Worm (Caenorhabditis elegans): ENCODE data around the gene idpp-15.

Gene idpp-15

DNA sequence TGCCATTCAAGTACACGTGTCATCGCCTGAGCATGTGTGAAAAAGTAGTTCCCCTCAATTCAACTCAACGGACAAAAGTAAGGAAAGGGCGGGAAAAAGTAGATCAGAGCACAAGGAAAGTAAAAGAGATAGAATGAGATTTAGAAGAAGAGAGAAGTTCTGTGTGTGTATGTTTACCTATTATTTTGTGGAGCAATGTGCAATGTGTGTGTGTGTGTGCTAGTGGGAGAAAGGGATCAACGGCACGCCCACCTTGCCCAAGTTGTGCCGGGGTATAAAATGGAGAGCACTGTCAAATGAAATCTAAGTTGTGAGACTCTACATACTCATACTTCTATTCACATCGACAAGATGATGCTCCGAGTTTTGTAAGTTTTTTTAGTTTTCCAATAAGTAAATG is at the start of gene idpp-15:
idpp-15 (plus strand) TSS at position 301 of the 400 bp plus-strand sequence.
- TF ChIP-seq alr-1 (tag; optimal IDR thresholded peaks at IDR 0.05), result no peak

DNA sequence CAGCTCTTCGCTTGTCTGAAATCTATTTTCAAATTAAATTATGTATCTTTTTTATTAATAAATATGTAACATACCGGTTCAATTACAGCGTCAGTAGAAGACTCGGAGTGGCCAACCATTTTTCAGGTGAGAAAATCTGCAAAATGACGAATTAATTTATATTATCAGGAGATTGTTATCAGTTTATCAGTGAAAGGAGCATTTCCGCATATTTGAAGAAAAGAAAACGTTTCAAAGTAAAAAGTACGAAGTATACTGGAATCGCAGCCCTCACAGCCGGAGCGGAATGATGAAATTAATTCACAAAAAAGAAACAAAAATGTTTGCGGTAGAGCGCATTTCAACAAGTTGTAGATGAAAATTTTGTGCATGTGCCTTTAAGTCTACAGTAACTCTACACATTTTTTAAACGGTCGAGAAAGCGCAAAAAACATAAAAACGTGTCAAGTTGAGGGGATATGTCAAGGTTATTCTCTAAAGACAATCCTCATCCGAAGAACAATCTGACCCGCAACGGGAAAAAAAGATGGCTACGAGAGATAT is 45.5 kb upstream of the idpp-15 start:
- no peak for TF ChIP-seq snpc-4 (tag; optimal IDR thresholded peaks at IDR 0.05)
- TF ChIP-seq fos-1 (tag; optimal IDR thresholded peaks at IDR 0.05), result peak; percentile 63
- TF ChIP-seq nhr-11 (tag; optimal IDR thresholded peaks at IDR 0.05), result no peak
- no peak for TF ChIP-seq nhr-25 (tag; optimal IDR thresholded peaks at IDR 0.05)
- peak; percentile 9 for TF ChIP-seq sma-9 (GFP tag; optimal IDR thresholded peaks at IDR 0.05)
- TF ChIP-seq sma-9 (tag; optimal IDR thresholded peaks at IDR 0.05), result no peak
- no peak for TF ChIP-seq mab-5 (tag; optimal IDR thresholded peaks at IDR 0.05)
- no peak for TF ChIP-seq lsy-2 (tag; optimal IDR thresholded peaks at IDR 0.05)
- TF ChIP-seq alr-1 (tag; optimal IDR thresholded peaks at IDR 0.05), result no peak
- no peak for TF ChIP-seq ceh-16 (tag; optimal IDR thresholded peaks at IDR 0.05)
- TF ChIP-seq lin-39 (tag; optimal IDR thresholded peaks at IDR 0.05), result no peak

DNA sequence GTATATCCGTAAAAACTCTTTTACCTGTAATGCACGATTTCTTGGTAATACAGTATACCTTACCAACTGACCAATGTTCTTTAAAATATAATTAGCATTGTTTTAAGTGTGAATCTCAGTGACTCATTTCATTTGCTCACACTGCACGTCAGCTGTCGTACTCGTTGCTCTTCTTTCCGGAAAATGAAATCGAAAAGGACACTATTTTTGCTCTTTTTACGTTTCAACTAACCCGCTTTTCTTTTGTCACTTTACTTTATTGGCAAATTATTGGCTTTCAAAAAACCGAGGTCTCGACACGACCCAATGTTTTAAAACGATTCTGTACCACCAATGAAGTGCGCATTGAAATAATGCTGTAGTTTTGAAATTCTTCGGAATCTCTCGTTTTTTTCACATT is 44.5 kb upstream of the idpp-15 start, which contains the start of gene F42H10.6:
F42H10.6 (minus strand) TSS at position 101 of the 400 bp plus-strand sequence.
- TF ChIP-seq sma-9 (GFP tag; optimal IDR thresholded peaks at IDR 0.05) (no peak), sma-9 (tag; optimal IDR thresholded peaks at IDR 0.05) (no peak), nhr-77 (tag; optimal IDR thresholded peaks at IDR 0.05) (no peak), peb-1 (tag; optimal IDR thresholded peaks at IDR 0.05) (no peak), elt-1 (tag; optimal IDR thresholded peaks at IDR 0.05) (no peak), nhr-11 (tag; optimal IDR thresholded peaks at IDR 0.05) (no peak), nhr-21 (tag; optimal IDR thresholded peaks at IDR 0.05) (no peak), C34F6.9 (tag; optimal IDR thresholded peaks at IDR 0.05) (no peak), nhr-237 (tag; optimal IDR thresholded peaks at IDR 0.05) (no peak), snpc-4 (tag; optimal IDR thresholded peaks at IDR 0.05) (no peak), mdl-1 (tag; optimal IDR thresholded peaks at IDR 0.05) (no peak), elt-3 (tag; optimal IDR thresholded peaks at IDR 0.05) (no peak)

DNA sequence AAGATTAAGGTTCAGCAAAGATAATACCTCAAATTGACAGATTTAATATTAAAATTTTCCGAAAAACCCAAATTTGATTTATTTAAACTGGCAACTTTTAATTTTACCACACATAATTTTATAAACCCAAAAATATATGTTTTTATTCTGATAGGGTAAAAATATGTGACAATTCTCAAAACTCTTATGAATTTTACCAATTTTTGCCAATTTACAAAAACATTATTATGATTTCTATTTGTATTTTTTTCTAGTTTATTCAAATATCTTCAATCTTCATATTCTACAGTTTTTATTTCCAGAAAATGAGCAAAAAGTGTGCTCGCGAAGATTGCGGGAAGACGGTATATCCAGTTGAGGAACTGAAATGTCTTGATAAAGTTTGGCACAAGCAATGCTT is 41.0 kb upstream of the idpp-15 start, which contains the start of gene F42H10.3:
F42H10.3 (plus strand) TSS at position 301 of the 400 bp plus-strand sequence.
- TF ChIP-seq nhr-25 (tag; optimal IDR thresholded peaks at IDR 0.05), result no peak
- TF ChIP-seq nhr-237 (tag; optimal IDR thresholded peaks at IDR 0.05), result no peak
- TF ChIP-seq ama-1 (optimal IDR thresholded peaks at IDR 0.05), result no peak
- no peak for TF ChIP-seq unc-39 (tag; optimal IDR thresholded peaks at IDR 0.05)
- no peak for TF ChIP-seq nhr-23 (tag; optimal IDR thresholded peaks at IDR 0.05)
- TF ChIP-seq mdl-1 (tag; optimal IDR thresholded peaks at IDR 0.05), result no peak
- no peak for TF ChIP-seq skn-1 (tag; optimal IDR thresholded peaks at IDR 0.05)
- TF ChIP-seq gmeb-1 (tag; optimal IDR thresholded peaks at IDR 0.05), result no peak
- TF ChIP-seq mab-5 (tag; optimal IDR thresholded peaks at IDR 0.05), result no peak
- TF ChIP-seq lin-13 (GFP tag; optimal IDR thresholded peaks at IDR 0.05), result no peak
- no peak for TF ChIP-seq Y55F3AM.14 (GFP tag; optimal IDR thresholded peaks at IDR 0.05)

DNA sequence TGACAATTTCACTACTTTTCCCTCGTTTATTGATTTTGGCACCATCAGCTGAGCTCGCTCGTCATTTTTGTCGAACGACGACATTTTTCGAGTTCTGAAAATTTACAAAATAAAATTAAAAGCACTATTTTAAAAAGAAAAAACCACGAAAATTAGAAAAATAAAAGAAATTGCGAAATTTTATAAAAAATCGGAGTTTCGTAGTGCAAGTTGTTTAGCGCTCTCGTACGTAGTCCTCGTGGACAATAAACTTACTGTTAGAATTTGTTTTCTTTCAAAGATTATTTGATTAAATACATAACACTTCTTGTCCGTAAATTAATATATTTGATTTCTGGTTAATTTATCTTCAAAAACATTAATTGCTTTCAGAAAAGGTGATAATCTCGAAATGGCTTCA is 34.6 kb upstream of the idpp-15 start, which contains the start of the genes ess-2 and F42H10.2:
ess-2 (minus strand) TSS at position 99 of the 400 bp plus-strand sequence.
F42H10.2 (plus strand) TSS at position 367 of the 400 bp plus-strand sequence.
- TF ChIP-seq ztf-11 (tag; optimal IDR thresholded peaks at IDR 0.05) (no peak), elt-3 (tag; optimal IDR thresholded peaks at IDR 0.05) (no peak), elt-1 (tag; optimal IDR thresholded peaks at IDR 0.05) (no peak), C34F6.9 (tag; optimal IDR thresholded peaks at IDR 0.05) (peak; percentile 83), lsy-2 (tag; optimal IDR thresholded peaks at IDR 0.05) (peak in 1 of 2 experiments; percentile 78), nhr-129 (tag; optimal IDR thresholded peaks at IDR 0.05) (peak; percentile 25), unc-55 (GFP tag; optimal IDR thresholded peaks at IDR 0.05) (peak; percentile 86), sem-4 (tag; optimal IDR thresholded peaks at IDR 0.05) (no peak), lin-13 (GFP tag; optimal IDR thresholded peaks at IDR 0.05) (peak; percentile 19), fos-1 (tag; optimal IDR thresholded peaks at IDR 0.05) (peak; percentile 42), sma-3 (GFP tag; optimal IDR thresholded peaks at IDR 0.05) (peak; percentile 22), nhr-23 (tag; optimal IDR thresholded peaks at IDR 0.05) (no peak), ZK546.5 (tag; optimal IDR thresholded peaks at IDR 0.05) (no peak), zag-1 (tag; optimal IDR thresholded peaks at IDR 0.05) (no peak), crh-2 (tag; optimal IDR thresholded peaks at IDR 0.05) (peak; percentile 47), nhr-25 (tag; optimal IDR thresholded peaks at IDR 0.05) (peak; percentile 54), gmeb-1 (tag; optimal IDR thresholded peaks at IDR 0.05) (peak; percentile 49)
